Fruit fly (Drosophila melanogaster) whole organism, pupa: ENCODE results near the gene CG33664.

Experiments used
- CG10348 ChIP-seq: fragments of 200-800 bp; sonication (Bioruptor generic); IDR thresholded peaks from 2 replicates; pipeline ENCODE4 v1.3.6; 2022; ENCODE audit warnings: missing biosample characterization, missing genetic modification characterization
- CG12605 ChIP-seq: fragments of 200-800 bp; sonication (Bioruptor generic); IDR thresholded peaks from 2 replicates; pipeline ENCODE4 v1.3.6; 2022; ENCODE audit warnings: missing biosample characterization, missing genetic modification characterization
- CG13204 ChIP-seq: fragments of 200-800 bp; sonication (Bioruptor generic); optimal IDR thresholded peaks from 2 replicates; lab custom pipeline; 2018; ENCODE audit warnings: missing biosample characterization, mild to moderate bottlenecking, missing genetic modification characterization, moderate library complexity
- CG14655 ChIP-seq: fragments of 200-800 bp; sonication (Bioruptor generic); optimal IDR thresholded peaks from 3 replicates; lab custom pipeline; 2017; ENCODE audit warnings: mild to moderate bottlenecking, missing biosample characterization, missing genetic modification reagents, missing genetic modification characterization
- CG15710 ChIP-seq: fragments of 200-800 bp; sonication (Bioruptor generic); optimal IDR thresholded peaks from 2 replicates; lab custom pipeline; 2018; ENCODE audit warnings: missing biosample characterization, mild to moderate bottlenecking, missing genetic modification characterization, moderate library complexity
- CG17806 ChIP-seq: fragments of 200-800 bp; sonication (Bioruptor generic); optimal IDR thresholded peaks from 2 replicates; lab custom pipeline; 2018; ENCODE audit warnings: missing biosample characterization, mild to moderate bottlenecking, missing genetic modification characterization, moderate library complexity
- CG32121 ChIP-seq: fragments of 200-800 bp; sonication (Bioruptor generic); IDR thresholded peaks from 2 replicates; pipeline ENCODE4 v1.3.6; 2022; ENCODE audit warnings: missing biosample characterization, missing genetic modification characterization
- CG34367 ChIP-seq: fragments of 200-800 bp; sonication (Bioruptor generic); optimal IDR thresholded peaks from 2 replicates; lab custom pipeline; 2018; ENCODE audit warnings: missing biosample characterization, mild to moderate bottlenecking, missing genetic modification characterization
- CG4496 ChIP-seq: fragments of 200-800 bp; sonication (Bioruptor generic); IDR thresholded peaks from 3 replicates; pipeline ENCODE4 v1.3.6; 2022; ENCODE audit warnings: missing biosample characterization, missing genetic modification characterization
- CG8159 ChIP-seq: fragments of 200-800 bp; sonication (Bioruptor generic); optimal IDR thresholded peaks from 3 replicates; lab custom pipeline; 2018; ENCODE audit warnings: missing biosample characterization, mild to moderate bottlenecking, missing genetic modification characterization, moderate library complexity
- CG8301 ChIP-seq: fragments of 200-800 bp; sonication (Bioruptor generic); optimal IDR thresholded peaks from 2 replicates; lab custom pipeline; 2018; ENCODE audit warnings: missing biosample characterization, mild to moderate bottlenecking, missing genetic modification characterization
- CG9948 ChIP-seq: fragments of 200-800 bp; sonication (Bioruptor generic); optimal IDR thresholded peaks from 2 replicates; lab custom pipeline; 2018; ENCODE audit warnings: missing biosample characterization, mild to moderate bottlenecking, missing genetic modification characterization, moderate library complexity
- D1 ChIP-seq: fragments of 200-800 bp; sonication (Bioruptor generic); optimal IDR thresholded peaks from 2 replicates; lab custom pipeline; 2018; ENCODE audit warnings: missing biosample characterization, mild to moderate bottlenecking, missing genetic modification characterization, moderate library complexity
- EcR ChIP-seq: fragments of 200-800 bp; sonication (Bioruptor generic); optimal IDR thresholded peaks from 3 replicates; lab custom pipeline; 2019; ENCODE audit warnings: missing biosample characterization, missing genetic modification characterization, mild to moderate bottlenecking, moderate library complexity, missing genetic modification reagents
- Ets98B ChIP-seq: fragments of 200-800 bp; sonication (Bioruptor generic); IDR thresholded peaks from 2 replicates; pipeline ENCODE4 v1.3.6; 2022; ENCODE audit warnings: missing biosample characterization, missing genetic modification characterization
- Pif1A ChIP-seq: fragments of 200-800 bp; sonication (Bioruptor generic); optimal IDR thresholded peaks from 3 replicates; lab custom pipeline; 2016; ENCODE audit warnings: missing biosample characterization, missing genetic modification characterization
- Pif1B ChIP-seq: fragments of 200-800 bp; sonication (Bioruptor generic); optimal IDR thresholded peaks from 3 replicates; lab custom pipeline; 2016; ENCODE audit warnings: missing biosample characterization, missing genetic modification characterization
- Snoo ChIP-seq: fragments of 200-800 bp; sonication (Bioruptor generic); optimal IDR thresholded peaks from 3 replicates; lab custom pipeline; 2017; ENCODE audit warnings: missing biosample characterization, mild to moderate bottlenecking, missing genetic modification characterization, inconsistent platforms
- fd96Ca ChIP-seq: fragments of 200-800 bp; sonication (Bioruptor generic); IDR thresholded peaks from 3 replicates; pipeline ENCODE4 v1.3.6; 2022; ENCODE audit warnings: missing biosample characterization, missing genetic modification characterization
- gl ChIP-seq: fragments of 200-800 bp; sonication (Bioruptor generic); optimal IDR thresholded peaks from 2 replicates; lab custom pipeline; 2018; ENCODE audit warnings: missing biosample characterization, mild to moderate bottlenecking, missing genetic modification characterization
- rn ChIP-seq: fragments of 200-800 bp; sonication (Bioruptor generic); IDR thresholded peaks from 2 replicates; pipeline ENCODE4 v1.3.6; 2022; ENCODE audit warnings: missing biosample characterization, missing genetic modification characterization

The CG33664 gene

dm6 chrX:6352769-6353612 lies 31.0 kb upstream of the CG33664 start:
- TF ChIP-seq EcR (GFP tag; lab: Kevin White, UChicago) (peak; percentile 38), CG10348 (no peak)
- TF ChIP-seq, all 21 proteins: peak for 1

- TF ChIP-seq rn (GFP tag; lab: Robert Waterston, UW) (0 out of 2 replicates have a peak, but pooled peaks have one; percentile 23), CG13204 (no peak), Pif1B (peak; percentile 23), Snoo (tag; lab: Kevin White, UChicago) (peak; percentile 72), CG15710 (peak; percentile 59), CG14655 (GFP tag; lab: Kevin White, UChicago) (peak; percentile 78), gl (tag; lab: Kevin White, UChicago) (no peak), CG8159 (tag; lab: Kevin White, UChicago) (peak; percentile 71), fd96Ca (no peak), CG34367 (tag; lab: Kevin White, UChicago) (peak; percentile 10), CG10348 (no peak), CG8301 (tag; lab: Kevin White, UChicago) (peak; percentile 72), Ets98B (GFP tag; lab: Robert Waterston, UW) (peak; percentile 34), CG4496 (GFP tag; lab: Robert Waterston, UW) (peak; percentile 61; the same call in 2 of the 3 replicates), EcR (GFP tag; lab: Kevin White, UChicago) (no peak), CG9948 (tag; lab: Kevin White, UChicago) (peak; percentile 51), CG17806 (tag; lab: Kevin White, UChicago) (peak; percentile 49), Pif1A (GFP tag; lab: Kevin White, UChicago) (peak; percentile 48), D1 (tag; lab: Kevin White, UChicago) (no peak), CG12605 (GFP tag; lab: Robert Waterston, UW) (no peak), CG32121 (GFP tag; lab: Robert Waterston, UW) (peak; percentile 71)
Observed at dm6 chrX:6353613-6353986, 30.4 kb upstream of the CG33664 start.

DNA sequence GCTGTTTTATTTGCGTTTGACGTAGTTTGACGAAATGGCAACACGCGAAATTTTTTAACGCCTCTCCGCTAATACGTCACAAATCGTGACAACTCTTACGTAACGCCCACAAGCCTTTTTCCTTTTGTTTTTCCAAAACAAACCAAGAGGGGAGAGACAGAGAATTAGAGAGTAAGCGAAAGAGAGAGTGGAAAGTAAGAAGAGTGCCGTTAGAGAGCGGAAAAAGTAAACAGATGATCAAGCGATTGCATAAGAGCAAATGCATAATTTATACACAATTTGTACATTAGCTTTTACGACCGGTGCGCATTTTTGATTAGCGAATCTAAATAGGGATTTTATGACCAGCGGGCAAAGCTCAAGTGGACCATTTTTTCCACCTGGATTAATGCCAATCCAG lies 29.9 kb upstream of the CG33664 start:
- no peak for TF ChIP-seq Pif1A (GFP tag; lab: Kevin White, UChicago)
- TF ChIP-seq EcR (GFP tag; lab: Kevin White, UChicago) = no peak
- no peak for TF ChIP-seq CG12605 (GFP tag; lab: Robert Waterston, UW)
- TF ChIP-seq Ets98B (GFP tag; lab: Robert Waterston, UW) = no peak
- TF ChIP-seq CG8301 (tag; lab: Kevin White, UChicago) = no peak
- TF ChIP-seq CG15710 = no peak
- no peak for TF ChIP-seq Pif1B
- TF ChIP-seq CG34367 (tag; lab: Kevin White, UChicago) = no peak
- no peak for TF ChIP-seq CG13204
- TF ChIP-seq CG9948 (tag; lab: Kevin White, UChicago) = no peak

DNA sequence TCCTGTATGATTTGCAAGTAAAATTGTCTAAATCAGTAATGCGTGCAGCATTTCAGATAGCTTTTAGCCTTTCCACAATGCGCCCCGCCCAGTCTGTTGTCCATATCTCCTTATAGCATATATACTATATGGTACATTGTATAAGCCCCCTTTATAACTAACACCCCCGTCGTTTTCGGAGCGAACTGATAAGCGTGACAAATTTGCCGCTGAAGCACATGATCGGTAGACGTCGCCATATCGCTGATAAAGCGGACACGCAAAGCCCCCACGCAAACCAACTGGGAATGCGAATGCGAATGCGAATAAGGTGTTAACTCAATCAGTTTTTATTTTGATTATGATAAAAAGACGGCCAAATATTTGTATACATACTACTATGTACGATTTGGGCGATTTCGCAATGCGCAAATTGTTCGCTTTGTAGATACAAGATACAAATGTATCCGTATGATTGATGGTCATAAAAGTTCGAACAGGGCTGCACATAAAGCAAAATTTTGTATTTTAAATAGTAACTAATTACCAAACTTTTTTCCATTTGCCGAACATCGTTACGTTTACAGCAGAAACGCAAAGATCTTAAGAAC lies 28.8 kb upstream of the CG33664 start:
- TF ChIP-seq CG32121 (GFP tag; lab: Robert Waterston, UW) (no peak), CG10348 (no peak), Ets98B (GFP tag; lab: Robert Waterston, UW) (no peak), EcR (GFP tag; lab: Kevin White, UChicago) (no peak), CG8301 (tag; lab: Kevin White, UChicago) (no peak), CG15710 (no peak), CG4496 (GFP tag; lab: Robert Waterston, UW) (no peak), CG17806 (tag; lab: Kevin White, UChicago) (no peak), CG13204 (no peak), CG8159 (tag; lab: Kevin White, UChicago) (no peak), CG12605 (GFP tag; lab: Robert Waterston, UW) (no peak), Pif1B (no peak), gl (tag; lab: Kevin White, UChicago) (no peak), CG14655 (GFP tag; lab: Kevin White, UChicago) (no peak), Pif1A (GFP tag; lab: Kevin White, UChicago) (no peak), CG9948 (tag; lab: Kevin White, UChicago) (no peak)

DNA sequence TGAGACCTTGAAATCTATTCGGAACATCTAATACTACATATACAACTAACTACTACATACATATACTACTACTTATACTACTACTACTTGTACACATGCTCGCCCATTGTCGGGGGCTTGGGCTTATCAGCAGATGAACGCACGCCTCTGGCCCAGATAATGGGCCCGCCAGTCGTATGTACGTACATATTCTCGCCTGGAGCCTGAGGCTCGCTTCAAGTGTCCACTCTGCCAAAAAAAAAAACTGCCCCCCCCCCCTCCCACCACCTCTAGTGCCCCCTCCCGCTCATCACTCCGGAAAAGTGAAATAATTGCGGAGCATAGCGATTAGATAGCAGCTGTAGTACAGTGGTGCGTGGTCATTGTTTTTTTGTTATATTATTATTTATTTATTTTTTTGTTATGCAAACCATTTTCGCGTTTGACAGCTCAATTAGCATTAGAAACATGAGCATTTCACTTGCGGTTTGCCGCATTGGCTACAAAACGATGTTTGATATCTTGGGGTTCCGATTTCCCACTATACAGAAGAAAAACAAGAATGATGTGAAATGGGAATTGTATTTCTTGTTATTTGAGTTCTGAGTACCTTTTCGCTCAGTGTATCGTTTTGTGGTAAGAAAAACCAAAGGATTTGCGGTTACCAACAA lies 27.1 kb upstream of the CG33664 start:
- TF ChIP-seq CG4496 (GFP tag; lab: Robert Waterston, UW) (peak; percentile 72; the same call in 2 of the 3 replicates), CG15710 (peak; percentile 8), CG32121 (GFP tag; lab: Robert Waterston, UW) (no peak), CG34367 (tag; lab: Kevin White, UChicago) (no peak), CG9948 (tag; lab: Kevin White, UChicago) (peak; percentile 13), D1 (tag; lab: Kevin White, UChicago) (no peak), CG8159 (tag; lab: Kevin White, UChicago) (peak; percentile 2), fd96Ca (peak; percentile 78), Pif1B (peak; percentile 20), Ets98B (GFP tag; lab: Robert Waterston, UW) (peak; percentile 32; the same call in 1 of the 2 replicates), CG17806 (tag; lab: Kevin White, UChicago) (peak; percentile 14), rn (GFP tag; lab: Robert Waterston, UW) (no peak), CG10348 (no peak), gl (tag; lab: Kevin White, UChicago) (no peak), CG12605 (GFP tag; lab: Robert Waterston, UW) (no peak), EcR (GFP tag; lab: Kevin White, UChicago) (no peak), CG8301 (tag; lab: Kevin White, UChicago) (peak; percentile 50), CG14655 (GFP tag; lab: Kevin White, UChicago) (peak; percentile 55), Snoo (tag; lab: Kevin White, UChicago) (peak; percentile 2), CG13204 (no peak), Pif1A (GFP tag; lab: Kevin White, UChicago) (peak; percentile 22)
